Fruit fly (Drosophila melanogaster) whole organism, embryonic: Measurements from ENCODE around the gene CG4004.

Source experiments
- Ada2b ChIP-seq: fragments of 200-800 bp; sonication (Bioruptor generic); IDR thresholded peaks from 2 replicates; pipeline ENCODE4 v1.3.6; 2022; ENCODE audit warnings: missing biosample characterization, missing genetic modification characterization
- CG11398 ChIP-seq: fragments of 200-800 bp; sonication (Bioruptor generic); optimal IDR thresholded peaks from 2 replicates; lab custom pipeline; 2016; ENCODE audit warnings: missing biosample characterization, missing genetic modification characterization
- CG14014 ChIP-seq: fragments of 200-800 bp; sonication (Bioruptor generic); IDR thresholded peaks from 2 replicates; pipeline ENCODE4 v1.3.6; 2022; ENCODE audit warnings: missing biosample characterization, missing genetic modification characterization
- CG15479 ChIP-seq: fragments of 200-800 bp; sonication (Bioruptor generic); optimal IDR thresholded peaks from 3 replicates; lab custom pipeline; 2019; ENCODE audit warnings: missing biosample characterization, mild to moderate bottlenecking, missing genetic modification characterization, moderate library complexity
- CG17328 ChIP-seq: fragments of 200-800 bp; sonication (Bioruptor generic); IDR thresholded peaks from 2 replicates; pipeline ENCODE4 v1.3.6; 2022; ENCODE audit warnings: missing biosample characterization, missing genetic modification characterization
- CG17568 ChIP-seq: fragments of 200-800 bp; sonication (Bioruptor generic); optimal IDR thresholded peaks from 2 replicates; lab custom pipeline; 2018; ENCODE audit warnings: missing biosample characterization, mild to moderate bottlenecking, missing genetic modification characterization, moderate library complexity
- CG17912 ChIP-seq: fragments of 200-800 bp; sonication (Bioruptor generic); optimal IDR thresholded peaks from 2 replicates; lab custom pipeline; 2018; ENCODE audit warnings: missing biosample characterization, mild to moderate bottlenecking, missing genetic modification characterization
- CG18011 ChIP-seq: fragments of 200-800 bp; sonication (Bioruptor generic); optimal IDR thresholded peaks from 2 replicates; lab custom pipeline; 2017; ENCODE audit warnings: missing biosample characterization, missing genetic modification characterization, mild to moderate bottlenecking, moderate library complexity, missing genotype
- CG2678 ChIP-seq: fragments of 200-800 bp; sonication (Bioruptor generic); optimal IDR thresholded peaks from 3 replicates; lab custom pipeline; 2019; ENCODE audit warnings: missing biosample characterization, mild to moderate bottlenecking, missing genetic modification characterization, moderate library complexity
- CG2712 ChIP-seq: fragments of 200-800 bp; optimal IDR thresholded peaks from 3 replicates; lab custom pipeline; 2019; ENCODE audit warnings: missing biosample characterization, mild to moderate bottlenecking, missing genetic modification characterization, moderate library complexity
- CG3281 ChIP-seq: fragments of 200-800 bp; sonication (Bioruptor generic); optimal IDR thresholded peaks from 3 replicates; lab custom pipeline; 2017; ENCODE audit warnings: missing biosample characterization, mild to moderate bottlenecking, missing genetic modification characterization
- CG3838 ChIP-seq: fragments of 200-800 bp; sonication (Bioruptor generic); optimal IDR thresholded peaks from 3 replicates; lab custom pipeline; 2016; ENCODE audit warnings: missing biosample characterization, missing genetic modification characterization
- CG4282 ChIP-seq: fragments of 200-800 bp; sonication (Bioruptor generic); optimal IDR thresholded peaks from 2 replicates; lab custom pipeline; 2016; ENCODE audit warnings: missing biosample characterization, missing genetic modification characterization
- CG4707 ChIP-seq: fragments of 200-800 bp; sonication (Bioruptor generic); optimal IDR thresholded peaks from 2 replicates; lab custom pipeline; 2018; ENCODE audit warnings: missing biosample characterization, mild to moderate bottlenecking, missing genetic modification characterization, moderate library complexity
- CG4854 ChIP-seq: fragments of 200-800 bp; sonication (Bioruptor generic); optimal IDR thresholded peaks from 2 replicates; lab custom pipeline; 2016; ENCODE audit warnings: missing biosample characterization, missing genetic modification characterization, inconsistent platforms
- CG5180 ChIP-seq: fragments of 200-800 bp; sonication (Bioruptor generic); optimal IDR thresholded peaks from 3 replicates; lab custom pipeline; 2017; ENCODE audit warnings: missing biosample characterization, missing genetic modification characterization, mild to moderate bottlenecking, moderate library complexity, missing genetic modification reagents
- CG7786 ChIP-seq: fragments of 200-800 bp; sonication (Bioruptor generic); optimal IDR thresholded peaks from 2 replicates; lab custom pipeline; 2016; ENCODE audit warnings: missing biosample characterization, missing genetic modification characterization
- CG9437 ChIP-seq: fragments of 200-800 bp; sonication (Bioruptor generic); optimal IDR thresholded peaks from 2 replicates; lab custom pipeline; 2018; ENCODE audit warnings: missing biosample characterization, mild to moderate bottlenecking, missing genetic modification characterization
- Chrac-16 ChIP-seq: fragments of 200-800 bp; sonication (Bioruptor generic); optimal IDR thresholded peaks from 3 replicates; lab custom pipeline; 2016; ENCODE audit warnings: missing biosample characterization, missing genetic modification characterization
- D19A ChIP-seq: fragments of 200-800 bp; optimal IDR thresholded peaks from 3 replicates; lab custom pipeline; 2019; ENCODE audit warnings: missing biosample characterization, mild to moderate bottlenecking, missing genetic modification characterization, moderate library complexity
- D19B ChIP-seq: fragments of 200-800 bp; sonication (Bioruptor generic); optimal IDR thresholded peaks from 2 replicates; lab custom pipeline; 2017; ENCODE audit warnings: missing biosample characterization, mild to moderate bottlenecking, missing genetic modification characterization
- Dek ChIP-seq: fragments of 200-800 bp; sonication (Bioruptor generic); optimal IDR thresholded peaks from 3 replicates; lab custom pipeline; 2019; ENCODE audit warnings: missing biosample characterization, mild to moderate bottlenecking, missing genetic modification characterization, moderate library complexity
- Dip3 ChIP-seq: fragments of 200-800 bp; sonication (Bioruptor generic); optimal IDR thresholded peaks from 3 replicates; lab custom pipeline; 2016; ENCODE audit warnings: missing biosample characterization, missing genetic modification characterization
- Dref ChIP-seq: fragments of 200-800 bp; sonication (Bioruptor generic); IDR thresholded peaks from 2 replicates; pipeline ENCODE4 v1.3.6; 2022; ENCODE audit warnings: missing biosample characterization, missing genetic modification characterization
- Drgx ChIP-seq: fragments of 200-800 bp; sonication (Bioruptor generic); IDR thresholded peaks from 2 replicates; pipeline ENCODE4 v1.3.6; 2022; ENCODE audit warnings: missing biosample characterization, missing genetic modification characterization
- Gsc ChIP-seq: fragments of 200-800 bp; sonication (Bioruptor generic); IDR thresholded peaks from 2 replicates; pipeline ENCODE4 v1.3.6; 2022; ENCODE audit warnings: missing biosample characterization, missing genetic modification characterization
- Hr3 ChIP-seq: fragments of 200-800 bp; sonication (Bioruptor generic); optimal IDR thresholded peaks from 3 replicates; lab custom pipeline; 2016; ENCODE audit warnings: missing biosample characterization, missing genetic modification characterization
- Hr39 ChIP-seq: fragments of >200 bp; optimal IDR thresholded peaks from 2 replicates; lab custom pipeline; 2017
- MBD-R2 ChIP-seq: fragments of 200-800 bp; sonication (Bioruptor generic); IDR thresholded peaks from 2 replicates; pipeline ENCODE4 v1.3.6; 2022; ENCODE audit warnings: missing biosample characterization, missing genetic modification characterization
- Max ChIP-seq: fragments of 200-800 bp; sonication (Bioruptor generic); optimal IDR thresholded peaks from 2 replicates; lab custom pipeline; 2016; ENCODE audit warnings: missing biosample characterization, mild to moderate bottlenecking, missing genetic modification characterization
- Med ChIP-seq: fragments of 200-800 bp; sonication (Bioruptor generic); peaks from one replicate; lab custom pipeline; 2016; ENCODE audit warnings: missing biosample characterization, missing genetic modification characterization, mild to moderate bottlenecking, inconsistent platforms, moderate library complexity
- Oli ChIP-seq: fragments of 200-800 bp; sonication (Bioruptor generic); optimal IDR thresholded peaks from 2 replicates; lab custom pipeline; 2018; ENCODE audit warnings: missing biosample characterization, mild to moderate bottlenecking, missing genetic modification characterization, moderate library complexity
- Rfx ChIP-seq: fragments of 200-800 bp; sonication (Bioruptor generic); IDR thresholded peaks from 2 replicates; pipeline ENCODE4 v1.3.6; 2022; ENCODE audit warnings: missing biosample characterization, missing genetic modification characterization
- Trl ChIP-seq, 3 experiments: fragments of >200 bp in 2 of 3; fragments of 200-800 bp in 1 of 3; sonication (Bioruptor generic) in 1 of 3; optimal IDR thresholded peaks; 2 replicates in 1 of 3; 3 replicates in 2 of 3; lab custom pipeline; 2016 to 2017; ENCODE audit warnings: missing biosample characterization in 1 of 3, missing genetic modification characterization in 1 of 3
- bab2 ChIP-seq: fragments of 200-800 bp; sonication (Bioruptor generic); optimal IDR thresholded peaks from 2 replicates; lab custom pipeline; 2016; ENCODE audit warnings: missing biosample characterization, missing genetic modification characterization
- br ChIP-seq: fragments of >200 bp; optimal IDR thresholded peaks from 2 replicates; lab custom pipeline; 2017
- chinmo ChIP-seq: fragments of 200-800 bp; sonication (Bioruptor generic); IDR thresholded peaks from 4 replicates; pipeline ENCODE4 v1.3.6; 2022; ENCODE audit warnings: missing biosample characterization, missing genetic modification characterization; ENCODE audit not compliant: partially characterized antibody
- ems ChIP-seq: fragments of 200-800 bp; sonication (Bioruptor generic); optimal IDR thresholded peaks from 3 replicates; lab custom pipeline; 2016; ENCODE audit warnings: missing biosample characterization, missing genetic modification characterization
- ind ChIP-seq: fragments of 200-800 bp; sonication (Bioruptor generic); optimal IDR thresholded peaks from 3 replicates; lab custom pipeline; 2016; ENCODE audit warnings: missing biosample characterization, missing genetic modification characterization
- lbe ChIP-seq: fragments of 200-800 bp; sonication (Bioruptor generic); optimal IDR thresholded peaks from 2 replicates; lab custom pipeline; 2016; ENCODE audit warnings: missing biosample characterization, mild to moderate bottlenecking, missing genetic modification characterization
- mam ChIP-seq: fragments of 200-800 bp; sonication (Bioruptor generic); optimal IDR thresholded peaks from 3 replicates; lab custom pipeline; 2016; ENCODE audit warnings: missing biosample characterization, missing genetic modification characterization
- mld ChIP-seq: fragments of 200-800 bp; sonication (Bioruptor generic); IDR thresholded peaks from 3 replicates; pipeline ENCODE4 v1.3.6; 2022; ENCODE audit warnings: missing biosample characterization, missing genetic modification characterization; ENCODE audit not compliant: partially characterized antibody
- salm ChIP-seq: fragments of 200-800 bp; sonication (Bioruptor generic); optimal IDR thresholded peaks from 2 replicates; lab custom pipeline; 2018; ENCODE audit warnings: missing biosample characterization, mild to moderate bottlenecking, missing genetic modification characterization
- sc ChIP-seq, 3 experiments: fragments of >200 bp in 2 of 3; fragments of 200-800 bp in 1 of 3; sonication (Bioruptor generic) in 1 of 3; optimal IDR thresholded peaks; 2 replicates in 2 of 3; 3 replicates in 1 of 3; lab custom pipeline; 2017; ENCODE audit warnings: mild to moderate bottlenecking in 1 of 3, missing biosample characterization in 1 of 3, missing genetic modification characterization in 1 of 3, missing genetic modification reagents in 1 of 3
- tio ChIP-seq: fragments of 200-800 bp; sonication (Bioruptor generic); optimal IDR thresholded peaks from 2 replicates; lab custom pipeline; 2017; ENCODE audit warnings: missing biosample characterization, missing genetic modification characterization, inconsistent platforms
- tll ChIP-seq, 2 experiments: fragments of 200-800 bp in 1 of 2; fragments of >200 bp in 1 of 2; sonication (Bioruptor generic) in 1 of 2; optimal IDR thresholded peaks; 2 replicates each; lab custom pipeline; 2017 to 2019; ENCODE audit warnings: missing biosample characterization in 2 of 2, missing genetic modification characterization in 2 of 2, mild to moderate bottlenecking in 1 of 2, moderate library complexity in 1 of 2
- unpg ChIP-seq: fragments of 200-800 bp; sonication (Bioruptor generic); optimal IDR thresholded peaks from 3 replicates; lab custom pipeline; 2018; ENCODE audit warnings: missing biosample characterization, mild to moderate bottlenecking, missing genetic modification characterization, moderate library complexity
- usp ChIP-seq: fragments of >200 bp; optimal IDR thresholded peaks from 2 replicates; lab custom pipeline; 2017; ENCODE audit warnings: missing biosample characterization, missing genetic modification characterization
- wek ChIP-seq: fragments of 200-800 bp; sonication (Bioruptor generic); optimal IDR thresholded peaks from 3 replicates; lab custom pipeline; 2018; ENCODE audit warnings: missing biosample characterization, mild to moderate bottlenecking, missing genetic modification characterization, moderate library complexity

CG4004 gene

DNA sequence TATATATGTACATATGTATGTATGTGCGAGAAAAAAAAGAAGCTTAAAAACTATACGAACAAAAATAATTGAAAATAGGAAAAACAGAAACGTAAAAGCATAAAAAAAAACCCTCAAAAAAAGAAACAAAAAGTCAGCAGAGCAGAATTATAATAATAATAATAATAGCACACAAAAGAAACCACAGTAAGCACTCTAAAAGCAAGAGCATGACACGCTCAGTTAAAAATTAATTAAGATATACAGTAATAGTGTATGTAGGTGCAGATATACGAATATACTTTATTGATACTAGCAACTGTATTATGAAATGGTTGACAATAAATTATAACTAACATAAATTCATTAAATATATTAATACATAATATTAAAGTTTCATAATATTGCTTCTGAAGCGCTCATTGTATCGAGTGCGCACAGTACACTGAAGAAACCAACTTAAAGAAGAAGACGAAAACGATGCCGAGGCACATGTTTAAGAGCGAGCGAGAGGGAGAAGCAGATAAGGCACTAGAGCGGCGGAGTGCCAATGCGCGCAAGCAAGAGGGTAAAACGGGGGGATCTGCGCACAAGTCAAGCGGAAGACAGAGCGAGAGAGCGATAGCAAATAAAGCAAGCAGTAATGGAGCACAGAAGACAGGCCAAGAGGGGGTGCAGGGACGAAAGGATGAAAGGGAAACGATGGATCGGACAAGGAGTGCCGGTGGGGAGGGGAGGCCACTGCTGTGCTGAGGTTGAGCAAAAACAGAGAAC, 9.1 kb upstream of the CG4004 start (continued):
- TF ChIP-seq MBD-R2 (GFP tag; lab: Robert Waterston, UW) (peak; percentile 57; the same call in 1 of the 2 replicates), D19A (peak; percentile 88), unpg (GFP tag; lab: Kevin White, UChicago) (peak; percentile 90), CG4282 (GFP tag; lab: Kevin White, UChicago) (no peak), chinmo (GFP tag; lab: Robert Waterston, UW) (peak; percentile 67; the same call in 2 of the 4 replicates), CG14014 (GFP tag; lab: Robert Waterston, UW) (peak; percentile 89), CG11398 (GFP tag; lab: Kevin White, UChicago) (no peak), Trl (optimal IDR thresholded peaks at IDR 0.05; lab: Kevin White, UChicago) (peak; percentile 23 to 47), Trl (GFP tag; optimal IDR thresholded peaks at IDR 0.05; lab: Kevin White, UChicago) (no peak), lbe (peak; percentile 22), CG9437 (GFP tag; lab: Kevin White, UChicago) (peak; percentile 69), CG15479 (GFP tag; lab: Kevin White, UChicago) (peak; percentile 43), sc (optimal IDR thresholded peaks at IDR 0.05; lab: Kevin White, UChicago) (no peak), sc (GFP tag; optimal IDR thresholded peaks at IDR 0.05; lab: Kevin White, UChicago) (peak; percentile 56), CG5180 (GFP tag; lab: Kevin White, UChicago) (no peak), mld (GFP tag; lab: Robert Waterston, UW) (no peak), Med (GFP tag; lab: Kevin White, UChicago) (no peak), salm (peak; percentile 88), bab2 (no peak), D19B (GFP tag; lab: Kevin White, UChicago) (peak; percentile 79), br (lab: Kevin White, UChicago) (no peak), CG3281 (GFP tag; lab: Kevin White, UChicago) (peak; percentile 93), CG2678 (tag; lab: Kevin White, UChicago) (peak; percentile 97), wek (peak; percentile 4), Hr39 (lab: Kevin White, UChicago) (no peak), CG3838 (no peak), Rfx (peak; percentile 91), tio (peak; percentile 80), CG17912 (GFP tag; lab: Kevin White, UChicago) (peak; percentile 80), CG18011 (GFP tag; lab: Kevin White, UChicago) (peak; percentile 7), tll (GFP tag; optimal IDR thresholded peaks at IDR 0.05; lab: Kevin White, UChicago) (peak in 1 of 2 experiments; percentile 10), Gsc (no peak), Chrac-16 (GFP tag; lab: Kevin White, UChicago) (peak; percentile 86), Oli (tag; lab: Kevin White, UChicago) (peak; percentile 92), CG4707 (GFP tag; lab: Kevin White, UChicago) (peak; percentile 73), CG7786 (GFP tag; lab: Kevin White, UChicago) (no peak), Hr3 (GFP tag; lab: Kevin White, UChicago) (peak; percentile 84), Drgx (GFP tag; lab: Robert Waterston, UW) (peak; percentile 75), CG17568 (GFP tag; lab: Kevin White, UChicago) (peak; percentile 78), ems (GFP tag; lab: Kevin White, UChicago) (no peak), Dref (GFP tag; lab: Robert Waterston, UW) (no peak), CG4854 (GFP tag; lab: Kevin White, UChicago) (no peak), ind (GFP tag; lab: Kevin White, UChicago) (peak; percentile 89), CG2712 (tag; lab: Kevin White, UChicago) (peak; percentile 94), mam (GFP tag; lab: Kevin White, UChicago) (no peak), Dek (tag; lab: Kevin White, UChicago) (peak; percentile 93), CG17328 (GFP tag; lab: Robert Waterston, UW) (peak; percentile 78), Dip3 (GFP tag; lab: Kevin White, UChicago) (no peak), Ada2b (GFP tag; lab: Robert Waterston, UW) (peak; percentile 90), Max (GFP tag; lab: Kevin White, UChicago) (peak; percentile 24), usp (GFP tag; lab: Kevin White, UChicago) (no peak)
